Worm (Caenorhabditis elegans) whole organism, dauer: ENCODE measurements around the gene nhr-269.
"Not testable (repeated sequence)": the region's sequence is repeated elsewhere in the genome, so short reads cannot be mapped to it uniquely, and the experiment has no call there.

Source experiments
- unc-62 ChIP-seq: sonication (generic microtip); optimal IDR thresholded peaks from 2 replicates; lab custom pipeline; 2017; ENCODE audit warnings: missing biosample characterization, missing genetic modification reagents, missing genetic modification characterization

Gene nhr-269

DNA sequence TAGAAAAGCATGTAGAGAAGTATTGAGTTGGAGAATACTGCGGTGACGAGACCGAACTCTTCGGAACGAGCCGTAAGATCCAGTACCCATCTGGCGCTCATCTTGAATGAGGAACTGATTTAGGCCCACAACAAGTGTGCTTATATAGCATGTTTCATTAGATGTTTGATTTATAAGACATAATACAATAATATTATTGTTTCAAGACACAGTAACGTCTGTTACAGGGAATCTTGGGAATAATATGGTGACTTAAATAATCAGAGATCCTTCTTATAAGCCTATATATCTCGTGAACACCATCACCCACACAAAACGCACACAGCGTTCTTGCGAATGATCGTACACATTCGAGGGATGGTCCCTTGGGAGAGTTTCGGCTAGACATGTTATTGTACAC lies 14.1 kb upstream of the nhr-269 start, which contains the start of gene str-88:
Gene str-88 (minus strand): TSS at position 101 of the 400 bp plus-strand sequence.
- TF ChIP-seq unc-62 (GFP tag; lab: Kevin White, UChicago) = no peak

ce11 chrV:15380857-15381256 lies 11.2 kb upstream of the nhr-269 start, which contains the start of gene dhs-23:
Gene dhs-23 (plus strand): TSS chrV:15381219.
- TF ChIP-seq unc-62 (GFP tag; lab: Kevin White, UChicago) = no peak

- TF ChIP-seq unc-62 (GFP tag; lab: Kevin White, UChicago) = no peak
These were observed 10.2 kb upstream of the nhr-269 start, which contains the start of gene srh-251 for ce11 chrV:15379817-15380216. Gene srh-251 (minus strand): TSS chrV:15379917.

DNA sequence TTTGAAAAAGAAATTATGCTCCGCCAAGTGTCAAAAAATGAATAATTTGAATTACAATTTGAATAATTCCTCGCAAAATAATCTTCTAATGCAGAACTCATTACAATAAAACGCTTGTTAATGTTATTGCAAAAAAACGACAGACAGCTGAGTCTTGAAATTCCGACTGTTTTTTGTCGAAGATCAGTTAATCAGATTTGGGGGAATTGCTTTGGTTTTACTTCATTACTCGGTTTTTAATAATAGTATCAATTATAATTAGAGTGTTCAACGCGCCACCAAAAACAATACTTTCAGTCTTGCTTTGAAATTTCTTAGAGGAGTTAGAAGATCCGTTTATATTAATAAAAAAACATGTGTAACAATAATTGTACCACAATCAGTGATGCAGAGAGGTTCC lies 8.3 kb upstream of the nhr-269 start, which contains the start of gene srh-122:
Gene srh-122 (minus strand): TSS at position 101 of the 400 bp plus-strand sequence.
- TF ChIP-seq unc-62 (GFP tag; lab: Kevin White, UChicago) = no peak

- no peak for TF ChIP-seq unc-62 (GFP tag; lab: Kevin White, UChicago)
These were observed 6.6 kb upstream of the nhr-269 start, which contains the start of gene srh-52 for ce11 chrV:15376223-15376622. Gene srh-52 (minus strand): TSS chrV:15376323.

DNA sequence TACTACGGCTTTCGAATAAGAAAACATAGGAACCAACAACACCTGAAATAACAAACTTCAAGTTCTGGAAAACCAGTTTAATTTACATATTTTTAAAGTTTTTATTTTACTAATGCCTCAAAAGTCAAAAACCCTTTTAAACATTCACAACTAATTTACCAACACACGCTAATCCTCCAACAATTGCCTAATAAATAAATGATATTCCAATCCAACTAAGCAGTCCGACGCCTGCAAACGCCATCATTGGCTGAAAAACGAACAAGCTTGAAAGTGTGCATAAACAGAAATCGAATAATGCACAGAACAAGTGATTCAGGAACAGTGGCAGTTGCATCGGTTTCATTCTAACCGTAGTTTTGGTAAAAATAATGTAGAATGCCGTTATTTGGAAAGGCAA lies 1.8 kb downstream of the nhr-269 start:
- TF ChIP-seq unc-62 (GFP tag; lab: Kevin White, UChicago) = no peak

DNA sequence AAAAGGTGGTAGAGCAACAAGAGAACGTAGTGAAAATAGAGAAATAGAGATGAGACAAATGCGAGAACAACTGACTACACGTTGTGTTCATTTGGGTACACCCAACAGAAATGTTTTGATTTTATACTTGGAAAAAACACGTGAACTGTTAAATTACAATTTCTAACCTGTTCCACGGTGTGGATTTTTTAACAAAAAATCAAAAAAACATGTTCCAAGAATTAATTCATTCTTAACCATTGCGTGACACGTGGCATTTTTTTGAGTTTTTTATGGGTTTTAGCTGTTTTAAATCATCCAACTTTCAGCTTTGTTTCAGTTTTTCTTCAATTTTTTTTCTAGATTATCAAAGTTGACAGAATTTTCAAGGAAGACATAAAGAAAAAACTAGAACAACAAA lies 8.2 kb downstream of the nhr-269 start, which contains the start of gene ech-1.1:
Gene ech-1.1 (minus strand): TSS at position 101 of the 400 bp plus-strand sequence.
- TF ChIP-seq unc-62 (GFP tag; lab: Kevin White, UChicago) = not testable (repeated sequence)

- no peak for TF ChIP-seq unc-62 (GFP tag; lab: Kevin White, UChicago)
These were observed 15.0 kb downstream of the nhr-269 start, which contains the start of gene C29F3.7 for ce11 chrV:15354648-15355047. Gene C29F3.7 (plus strand): TSS chrV:15354901.

- no peak for TF ChIP-seq unc-62 (GFP tag; lab: Kevin White, UChicago)
These were observed 17.2 kb downstream of the nhr-269 start, which contains the start of gene srx-58 for ce11 chrV:15352376-15352775. Gene srx-58 (plus strand): TSS chrV:15352676.

DNA sequence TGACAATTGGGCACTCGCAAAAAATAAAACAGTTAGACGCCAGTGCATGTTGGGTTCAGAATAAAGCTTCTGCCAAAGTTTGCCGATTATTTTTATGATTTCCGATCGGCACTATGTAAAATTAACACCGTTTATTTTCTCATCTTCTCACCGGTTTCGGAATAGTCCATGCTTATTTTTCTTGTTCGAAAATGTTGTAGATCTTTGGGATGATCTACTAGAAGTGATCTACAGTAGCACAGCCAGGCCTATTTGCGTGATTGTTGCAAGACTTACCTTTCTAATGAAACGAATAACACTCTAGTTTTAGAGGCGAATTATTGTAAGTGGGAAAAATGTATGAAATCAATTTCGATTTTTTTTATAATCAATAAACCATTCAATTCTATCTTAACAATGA lies 19.0 kb downstream of the nhr-269 start, which contains the start of gene clec-231:
Gene clec-231 (minus strand): TSS at position 101 of the 400 bp plus-strand sequence.
- no peak for TF ChIP-seq unc-62 (GFP tag; lab: Kevin White, UChicago)

ce11 chrV:15349044-15349443 lies 20.6 kb downstream of the nhr-269 start, which contains the start of gene clec-230:
Gene clec-230 (minus strand): TSS chrV:15349144.
- no peak for TF ChIP-seq unc-62 (GFP tag; lab: Kevin White, UChicago)

DNA sequence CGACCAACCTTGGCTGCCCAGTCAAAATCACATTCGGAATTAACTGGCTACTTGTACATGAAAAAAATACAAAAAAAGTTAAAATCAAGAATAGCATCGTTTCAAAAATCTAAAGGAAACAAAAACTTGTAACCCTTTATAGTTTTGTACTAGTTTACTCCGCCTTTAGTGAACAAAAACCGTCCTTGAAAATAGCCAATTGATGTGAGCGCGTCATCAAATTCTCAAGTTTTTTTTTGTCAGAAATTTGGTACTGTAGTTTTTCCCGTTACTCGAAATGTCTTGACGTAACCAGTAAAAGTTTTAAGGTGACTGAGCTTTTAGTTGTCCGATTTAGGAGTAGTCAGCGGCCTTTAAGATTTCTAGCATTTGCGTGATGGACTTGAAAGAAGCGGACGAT lies 22.3 kb downstream of the nhr-269 start, which contains the start of gene C29F3.3:
Gene C29F3.3 (minus strand): TSS at position 101 of the 400 bp plus-strand sequence.
- TF ChIP-seq unc-62 (GFP tag; lab: Kevin White, UChicago) = no peak

DNA sequence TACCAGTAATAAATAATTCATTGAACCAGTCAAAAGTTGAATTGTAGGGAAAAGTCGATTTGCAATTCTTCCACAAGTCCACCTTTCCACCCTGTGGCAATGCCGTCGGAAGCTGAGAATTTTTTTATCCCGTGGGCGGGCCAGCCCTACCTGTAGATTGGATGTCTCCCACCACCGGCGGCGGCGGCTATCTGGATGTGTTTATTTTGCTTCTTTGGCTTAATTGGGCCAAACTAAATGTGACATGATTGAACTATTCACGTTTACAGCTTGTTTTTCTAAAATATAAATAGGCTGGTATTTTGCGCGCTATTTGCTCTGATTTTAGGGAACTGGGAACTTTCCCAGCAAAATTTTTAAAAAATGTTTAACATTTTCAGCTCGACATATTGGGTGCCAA lies 25.1 kb downstream of the nhr-269 start, which contains the start of gene wrt-8:
Gene wrt-8 (minus strand): TSS at position 101 of the 400 bp plus-strand sequence.
- TF ChIP-seq unc-62 (GFP tag; lab: Kevin White, UChicago) = no peak

- no peak for TF ChIP-seq unc-62 (GFP tag; lab: Kevin White, UChicago)
These were observed 28.2 kb downstream of the nhr-269 start, which contains the start of gene clec-229 for ce11 chrV:15341404-15341803. Gene clec-229 (minus strand): TSS chrV:15341504.

DNA sequence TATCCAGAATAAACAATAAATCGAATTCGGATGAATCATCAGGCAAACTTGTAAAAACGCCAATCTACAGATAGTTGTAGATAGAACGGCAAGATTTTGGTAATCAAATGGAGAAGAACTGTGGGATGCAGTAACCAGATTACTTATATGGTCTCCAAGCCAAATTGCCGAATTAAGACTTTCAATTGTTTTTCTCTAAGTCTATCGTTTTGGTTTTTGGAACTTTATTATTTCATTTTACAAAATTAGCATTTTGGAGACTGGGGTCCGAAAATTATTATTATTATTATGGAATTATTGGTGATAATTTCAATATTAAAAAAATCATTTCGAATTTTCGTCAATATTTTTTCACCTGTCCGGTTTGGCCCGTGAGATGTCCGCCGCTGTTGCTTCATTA lies 30.2 kb downstream of the nhr-269 start, which contains the start of gene clec-228:
Gene clec-228 (minus strand): TSS at position 101 of the 400 bp plus-strand sequence.
- no peak for TF ChIP-seq unc-62 (GFP tag; lab: Kevin White, UChicago)

DNA sequence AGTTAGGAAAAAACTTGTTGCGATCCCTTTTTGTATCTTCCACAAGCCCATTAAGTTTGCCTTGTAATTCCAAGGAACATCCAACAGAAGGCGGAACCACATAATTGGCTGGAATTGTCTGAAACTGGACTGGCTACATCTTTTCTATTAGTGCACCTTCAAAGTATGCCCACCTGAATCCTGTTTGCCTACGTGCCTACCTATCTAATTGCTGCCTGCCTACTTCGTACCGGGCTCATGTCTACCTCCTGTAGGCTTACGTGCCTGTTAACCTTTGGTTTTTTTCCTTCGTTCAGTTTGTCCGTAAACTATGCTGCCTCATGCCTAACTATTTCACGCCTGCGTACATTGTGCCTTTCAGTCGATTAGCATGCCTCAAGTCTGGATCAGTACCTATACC lies 32.2 kb downstream of the nhr-269 start, which contains the start of gene wrt-7:
Gene wrt-7 (minus strand): TSS at position 101 of the 400 bp plus-strand sequence.
- no peak for TF ChIP-seq unc-62 (GFP tag; lab: Kevin White, UChicago)

DNA sequence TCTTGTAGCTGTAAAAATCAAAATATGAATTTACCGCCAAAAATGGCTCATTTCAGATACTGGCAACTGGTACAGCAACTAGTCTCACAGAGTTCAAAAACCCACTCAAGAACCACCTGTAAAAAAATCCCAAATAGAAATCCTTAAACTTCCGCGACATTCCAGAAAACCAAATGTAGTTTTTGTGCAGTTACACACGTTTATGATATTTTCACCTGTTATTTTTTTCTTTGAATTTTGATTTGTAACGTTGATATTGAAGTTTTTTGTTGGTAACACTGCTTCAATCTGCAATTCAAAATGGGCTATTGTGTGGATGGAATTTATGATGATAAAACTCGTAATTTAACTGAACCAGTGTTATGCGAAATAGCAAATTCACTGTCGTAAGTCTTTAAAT lies 36.8 kb downstream of the nhr-269 start, which contains the start of gene srw-113:
Gene srw-113 (plus strand): TSS at position 301 of the 400 bp plus-strand sequence.
- no peak for TF ChIP-seq unc-62 (GFP tag; lab: Kevin White, UChicago)
